Fruit fly (Drosophila melanogaster): ENCODE measurements around the gene Nnk.

The Nnk gene

DNA sequence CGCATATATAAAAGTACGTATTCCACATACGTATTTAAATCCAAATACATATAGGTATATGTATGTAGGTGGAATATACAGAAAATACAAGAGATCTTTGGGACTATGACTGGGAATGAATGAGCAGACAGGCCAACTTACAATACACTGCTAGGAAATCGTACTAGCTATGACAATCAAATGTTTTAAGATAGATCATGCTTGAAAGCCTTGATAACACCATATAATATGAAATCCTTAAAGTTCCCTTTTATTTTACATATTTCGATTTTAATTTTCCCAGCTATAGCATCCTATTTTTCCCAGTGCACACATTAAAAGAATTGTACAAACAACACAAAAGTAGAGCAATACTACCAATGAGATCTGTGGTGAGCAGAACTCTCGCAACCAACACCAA, 23.7 kb downstream of the Nnk start (continued):
- TF ChIP-seq hkb (optimal IDR thresholded peaks at IDR 0.05) (no peak), hkb (GFP tag; IDR thresholded peaks at IDR 0.05) (peak; percentile 87), fd102C (GFP tag; optimal IDR thresholded peaks at IDR 0.05) (no peak), Oaz (GFP tag; IDR thresholded peaks at IDR 0.05) (peak; percentile 72), dimm (GFP tag; IDR thresholded peaks at IDR 0.05) (0 out of 2 replicates have a peak, but pooled peaks have one; percentile 23), eve (GFP tag; optimal IDR thresholded peaks at IDR 0.05) (no peak), NFAT (GFP tag; IDR thresholded peaks at IDR 0.05) (peak; percentile 92), Nf-YB (GFP tag; optimal IDR thresholded peaks at IDR 0.05) (peak; percentile 40), CG6689 (GFP tag; IDR thresholded peaks at IDR 0.05) (peak; percentile 86), CG16863 (GFP tag; optimal IDR thresholded peaks at IDR 0.05) (peak; percentile 69), Spps (tag; optimal IDR thresholded peaks at IDR 0.05) (no peak), Hmx (GFP tag; optimal IDR thresholded peaks at IDR 0.05) (peak; percentile 45), cato (GFP tag; optimal IDR thresholded peaks at IDR 0.05; ENCODE audit: borderline replicate concordance) (peak; percentile 24), CG18599 (GFP tag; optimal IDR thresholded peaks at IDR 0.05) (peak; percentile 78), slp2 (GFP tag; optimal IDR thresholded peaks at IDR 0.05) (peak; percentile 59), dysf (GFP tag; IDR thresholded peaks at IDR 0.05) (peak; percentile 93), p53 (GFP tag; optimal IDR thresholded peaks at IDR 0.05) (peak; percentile 44), disco-r (GFP tag; optimal IDR thresholded peaks at IDR 0.05) (peak; percentile 74), tna (GFP tag; IDR thresholded peaks at IDR 0.05; ENCODE audit: partially characterized antibody) (no peak), CG11456 (GFP tag; IDR thresholded peaks at IDR 0.05) (peak; percentile 84), CG14441 (GFP tag; IDR thresholded peaks at IDR 0.05) (peak; percentile 89), MESR4 (GFP tag; optimal IDR thresholded peaks at IDR 0.05) (no peak), wek (GFP tag; optimal IDR thresholded peaks at IDR 0.05) (peak; percentile 40), CG12219 (GFP tag; optimal IDR thresholded peaks at IDR 0.05) (peak; percentile 66), CG34224 (GFP tag; IDR thresholded peaks at IDR 0.05; ENCODE audit: partially characterized antibody) (no peak), CG15696 (tag; optimal IDR thresholded peaks at IDR 0.05) (peak; percentile 43), dpn (GFP tag; optimal IDR thresholded peaks at IDR 0.05) (peak; percentile 68 to 77), Rx (GFP tag; IDR thresholded peaks at IDR 0.05) (peak; percentile 77), CG11247 (GFP tag; IDR thresholded peaks at IDR 0.05) (peak; percentile 88), CG9797 (GFP tag; optimal IDR thresholded peaks at IDR 0.05) (no peak), run (tag; optimal IDR thresholded peaks at IDR 0.05) (peak; percentile 75), CG4617 (GFP tag; optimal IDR thresholded peaks at IDR 0.05; ENCODE audit: borderline replicate concordance) (peak; percentile 4), CG4854 (GFP tag; optimal IDR thresholded peaks at IDR 0.05) (no peak), ab (GFP tag; optimal IDR thresholded peaks at IDR 0.05) (no peak), Jarid2 (GFP tag; optimal IDR thresholded peaks at IDR 0.05) (peak; percentile 27), gsb (GFP tag; IDR thresholded peaks at IDR 0.05) (peak; percentile 83), Dip3 (GFP tag; optimal IDR thresholded peaks at IDR 0.05) (peak; percentile 65), ewg (GFP tag; optimal IDR thresholded peaks at IDR 0.05) (peak; percentile 52), CG13624 (GFP tag; optimal IDR thresholded peaks at IDR 0.05) (peak; percentile 92), Sry-β (GFP tag; optimal IDR thresholded peaks at IDR 0.05) (no peak), cad (GFP tag; optimal IDR thresholded peaks at IDR 0.05) (no peak), CG3407 (GFP tag; optimal IDR thresholded peaks at IDR 0.05) (peak; percentile 61), Fer3 (tag; optimal IDR thresholded peaks at IDR 0.05) (peak; percentile 73), Dek (tag; optimal IDR thresholded peaks at IDR 0.05) (peak; percentile 87), HmgD (GFP tag; optimal IDR thresholded peaks at IDR 0.05) (peak; percentile 9), pnt (GFP tag; optimal IDR thresholded peaks at IDR 0.05) (peak; percentile 83), CG17328 (GFP tag; IDR thresholded peaks at IDR 0.05) (peak; percentile 72), CG18619 (GFP tag; optimal IDR thresholded peaks at IDR 0.05) (peak; percentile 64), kah (GFP tag; optimal IDR thresholded peaks at IDR 0.05) (peak; percentile 81), CG13894 (tag; optimal IDR thresholded peaks at IDR 0.05) (peak; percentile 72), esg (GFP tag; conservative IDR thresholded peaks at IDR 0.05) (peak; percentile 72)
